Worm (Caenorhabditis elegans): ENCODE data around the gene ctns-1.

ctns-1 gene

DNA sequence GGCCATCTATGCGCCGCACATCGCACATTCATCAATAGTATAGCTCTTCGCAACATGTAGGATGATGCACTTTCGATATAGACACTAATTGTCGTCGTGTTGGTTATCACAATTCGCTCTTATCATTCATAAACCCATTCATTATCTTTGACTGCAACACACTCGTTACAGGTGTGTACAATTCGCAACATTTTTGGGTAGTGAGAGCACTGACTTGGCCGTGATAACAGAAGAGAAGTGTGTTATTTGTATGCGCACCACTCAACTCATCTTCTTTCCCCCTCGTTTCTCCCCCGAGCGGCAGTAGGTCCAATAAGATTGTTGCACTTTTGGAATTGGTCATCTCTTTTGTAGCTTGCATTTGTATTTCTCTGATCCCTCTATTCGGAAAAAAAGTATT is 9.4 kb downstream of the ctns-1 start (continued):
- TF ChIP-seq unc-62 (GFP tag; optimal IDR thresholded peaks at IDR 0.05 in 1 of 2) (no peak), unc-62 (tag; optimal IDR thresholded peaks at IDR 0.05) (no peak), skn-1 (tag; optimal IDR thresholded peaks at IDR 0.05) (no peak), nhr-77 (tag; optimal IDR thresholded peaks at IDR 0.05) (peak; percentile 57), zfp-2 (tag; optimal IDR thresholded peaks at IDR 0.05) (no peak), hlh-30 (tag; optimal IDR thresholded peaks at IDR 0.05; ENCODE audit: insufficient read depth) (peak; percentile 3), aly-2 (tag; optimal IDR thresholded peaks at IDR 0.05) (no peak), nhr-11 (tag; optimal IDR thresholded peaks at IDR 0.05) (no peak), pha-4 (GFP tag; IDR thresholded peaks at IDR 0.05) (no peak), pha-4 (tag; optimal IDR thresholded peaks at IDR 0.05) (no peak), ceh-44 (GFP tag; IDR thresholded peaks at IDR 0.05) (no peak), php-3 (GFP tag; IDR thresholded peaks at IDR 0.05) (peak; percentile 23; the same call in 1 of the 2 replicates), mxl-2 (GFP tag; conservative IDR thresholded peaks at IDR 0.05) (no peak), nhr-111 (GFP tag; optimal IDR thresholded peaks at IDR 0.05) (no peak), nhr-42 (GFP tag; IDR thresholded peaks at IDR 0.05) (no peak), unc-39 (tag; optimal IDR thresholded peaks at IDR 0.05) (no peak), D1046.2 (GFP tag; IDR thresholded peaks at IDR 0.05) (no peak), dmd-8 (GFP tag; IDR thresholded peaks at IDR 0.05) (no peak), nhr-41 (GFP tag; IDR thresholded peaks at IDR 0.05) (no peak), daf-16 (GFP tag; optimal IDR thresholded peaks at IDR 0.05) (no peak), daf-16 (tag; optimal IDR thresholded peaks at IDR 0.05) (peak; percentile 84), madf-5 (GFP tag; IDR thresholded peaks at IDR 0.05) (no peak), pqm-1 (tag; optimal IDR thresholded peaks at IDR 0.05) (peak; percentile 97), lin-39 (tag; optimal IDR thresholded peaks at IDR 0.05) (no peak), mdl-1 (tag; optimal IDR thresholded peaks at IDR 0.05) (no peak), ztf-11 (tag; optimal IDR thresholded peaks at IDR 0.05) (no peak)

DNA sequence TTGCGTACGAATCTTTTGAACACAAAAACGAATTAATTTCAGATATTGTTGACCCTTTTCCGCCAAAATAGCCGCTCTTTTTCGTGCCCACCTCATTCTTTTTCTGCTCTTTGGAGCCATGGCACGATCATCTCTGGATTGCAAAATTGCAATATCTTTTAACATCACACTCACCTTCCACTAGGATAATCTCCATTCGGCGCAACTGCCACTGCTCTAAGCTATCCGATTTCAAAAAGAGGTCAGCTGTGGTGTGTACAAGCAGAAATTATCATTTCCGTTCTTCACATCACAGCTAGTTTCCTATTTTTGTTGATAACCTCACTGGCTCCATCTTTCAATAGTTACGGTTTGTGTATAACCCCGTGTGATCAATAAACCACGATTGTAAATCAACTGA is 10.1 kb downstream of the ctns-1 start:
- no peak for TF ChIP-seq daf-16 (GFP tag; optimal IDR thresholded peaks at IDR 0.05)
- peak; percentile 5 for TF ChIP-seq daf-16 (tag; optimal IDR thresholded peaks at IDR 0.05)
- peak; percentile 82 for TF ChIP-seq aha-1 (tag)
- no peak for TF ChIP-seq mdt-29 (GFP tag; IDR thresholded peaks at IDR 0.05)
- TF ChIP-seq F37D6.2 (tag; optimal IDR thresholded peaks at IDR 0.05) = no peak

DNA sequence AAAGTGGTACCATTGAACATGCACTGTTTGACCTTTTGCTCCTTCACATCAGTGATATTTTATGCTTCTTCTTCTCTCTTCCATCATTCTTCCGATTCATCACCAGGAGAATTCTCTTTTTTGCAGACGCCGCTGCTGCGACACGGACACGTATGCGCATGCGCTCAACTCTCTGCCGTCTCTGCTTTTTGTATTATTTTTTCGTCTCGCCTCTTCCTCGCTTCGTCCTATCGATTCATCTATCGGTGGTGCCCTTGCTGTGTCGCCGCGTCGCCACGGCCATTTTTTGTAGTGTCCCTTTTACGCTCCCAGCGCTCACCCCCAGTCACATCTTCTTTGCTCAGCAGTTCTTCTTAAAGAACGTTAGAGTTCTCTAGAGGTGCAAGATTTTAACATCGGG is 10.6 kb downstream of the ctns-1 start:
- 0 out of 2 replicates have a peak, but pooled peaks have one; percentile 29 for TF ChIP-seq ceh-20 (GFP tag; IDR thresholded peaks at IDR 0.05)
- no peak for TF ChIP-seq T20F7.1 (GFP tag; optimal IDR thresholded peaks at IDR 0.05)
- no peak for TF ChIP-seq zip-2 (tag; optimal IDR thresholded peaks at IDR 0.05)
- TF ChIP-seq daf-16 (GFP tag; optimal IDR thresholded peaks at IDR 0.05) = no peak
- peak; percentile 25 for TF ChIP-seq daf-16 (tag; optimal IDR thresholded peaks at IDR 0.05)
- peak; percentile 32 for TF ChIP-seq ceh-28 (tag; optimal IDR thresholded peaks at IDR 0.05)
- TF ChIP-seq rbr-2 (tag; optimal IDR thresholded peaks at IDR 0.05) = peak; percentile 60
- no peak for TF ChIP-seq ces-1 (GFP tag; optimal IDR thresholded peaks at IDR 0.05)
- peak; percentile 69 for TF ChIP-seq hlh-11 (tag; optimal IDR thresholded peaks at IDR 0.05)
- no peak for TF ChIP-seq pqm-1 (tag; optimal IDR thresholded peaks at IDR 0.05)
- peak; percentile 76 for TF ChIP-seq hmg-1.1 (GFP tag; IDR thresholded peaks at IDR 0.05)
- TF ChIP-seq lin-1 (GFP tag; IDR thresholded peaks at IDR 0.05) = no peak
- no peak for TF ChIP-seq daf-12 (tag; optimal IDR thresholded peaks at IDR 0.05)
- TF ChIP-seq lin-38 (GFP tag; IDR thresholded peaks at IDR 0.05) = peak; percentile 54
- TF ChIP-seq ctbp-1 (GFP tag; IDR thresholded peaks at IDR 0.05) = peak; percentile 70
- no peak for TF ChIP-seq Y105C5A.15 (GFP tag; IDR thresholded peaks at IDR 0.05)
- TF ChIP-seq nhr-28 (tag; optimal IDR thresholded peaks at IDR 0.05) = peak; percentile 58
- peak; percentile 41; the same call in 1 of the 2 replicates for TF ChIP-seq vab-7 (GFP tag; IDR thresholded peaks at IDR 0.05)
- peak; percentile 47 for TF ChIP-seq dve-1 (tag; optimal IDR thresholded peaks at IDR 0.05; ENCODE audit: insufficient read depth)
- TF ChIP-seq nhr-6 (tag; optimal IDR thresholded peaks at IDR 0.05) = peak; percentile 9
- TF ChIP-seq fkh-10 (GFP tag; optimal IDR thresholded peaks at IDR 0.05) = peak; percentile 20
- peak; percentile 59 for TF ChIP-seq hlh-30 (tag; optimal IDR thresholded peaks at IDR 0.05; ENCODE audit: insufficient read depth)
- TF ChIP-seq lsy-2 (tag; optimal IDR thresholded peaks at IDR 0.05) = peak; percentile 59 to 75
- TF ChIP-seq dpl-1 (GFP tag; optimal IDR thresholded peaks at IDR 0.05) = peak; percentile 4
- TF ChIP-seq aha-1 (tag) = peak; percentile 82
- peak; percentile 22 to 77 for TF ChIP-seq mdl-1 (tag; optimal IDR thresholded peaks at IDR 0.05)
- peak; percentile 60 for TF ChIP-seq egl-43 (GFP tag; IDR thresholded peaks at IDR 0.05)
- peak; percentile 64 for TF ChIP-seq mxl-3 (GFP tag; optimal IDR thresholded peaks at IDR 0.05)
